Worm (Caenorhabditis elegans): ENCODE measurements around the gene fbxb-64.

fbxb-64 gene

DNA sequence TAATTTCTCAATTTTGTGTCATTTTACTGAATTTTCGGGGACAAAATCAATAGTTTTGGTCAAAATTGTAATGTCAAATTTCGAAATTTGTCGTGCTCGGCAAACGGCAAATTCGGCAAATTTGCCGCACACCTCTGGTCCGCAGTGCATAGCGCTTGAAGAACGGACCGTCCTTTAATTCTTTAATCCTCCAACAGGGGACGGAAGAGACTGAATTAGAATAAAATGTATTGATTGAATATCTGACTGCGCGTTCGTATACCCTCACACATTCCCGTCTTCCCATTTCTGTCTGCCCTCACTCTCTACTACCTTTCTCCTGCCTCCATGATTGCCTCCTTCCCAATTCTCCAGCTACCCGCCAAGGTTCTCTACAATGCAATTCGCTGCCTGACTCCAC, 13.8 kb upstream of the fbxb-64 start, which contains the start of gene F55C9.14:
Gene F55C9.14, plus strand, starts transcription at position 301 of the 400 bp plus-strand sequence.
- TF ChIP-seq saeg-2 (GFP tag; IDR thresholded peaks at IDR 0.05) (no peak), D1046.2 (GFP tag; IDR thresholded peaks at IDR 0.05) (no peak), nhr-77 (tag; optimal IDR thresholded peaks at IDR 0.05) (no peak), ceh-44 (GFP tag; IDR thresholded peaks at IDR 0.05) (no peak), skn-1 (tag; optimal IDR thresholded peaks at IDR 0.05) (no peak), zip-2 (tag; optimal IDR thresholded peaks at IDR 0.05) (no peak), T20F7.1 (GFP tag; optimal IDR thresholded peaks at IDR 0.05) (no peak), vab-7 (GFP tag; IDR thresholded peaks at IDR 0.05) (no peak), zip-11 (GFP tag; IDR thresholded peaks at IDR 0.05) (no peak), duxl-1 (tag; optimal IDR thresholded peaks at IDR 0.05; ENCODE audit: poor library complexity) (no peak), dpl-1 (GFP tag; optimal IDR thresholded peaks at IDR 0.05) (no peak), lin-39 (tag; optimal IDR thresholded peaks at IDR 0.05) (no peak), gei-8 (GFP tag; optimal IDR thresholded peaks at IDR 0.05) (no peak)

DNA sequence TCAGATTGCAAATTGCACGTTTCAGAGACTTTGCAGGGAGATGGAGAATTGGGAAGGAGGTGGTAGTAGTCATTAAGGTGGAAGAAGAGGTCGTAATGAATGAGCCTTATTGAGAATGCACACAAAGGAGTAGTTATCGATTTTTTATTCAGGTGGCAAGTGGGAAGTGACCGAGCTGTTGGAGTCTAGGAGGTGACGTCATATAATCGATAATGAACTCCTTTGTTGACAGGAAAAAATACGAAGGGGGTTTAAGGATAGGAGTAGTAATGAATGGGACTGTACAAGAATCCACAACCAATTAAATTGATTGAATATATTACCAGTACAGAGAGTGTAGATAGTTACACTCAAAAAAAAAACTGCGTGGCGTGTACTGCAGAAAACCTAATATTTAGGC, 11.1 kb upstream of the fbxb-64 start, which contains the start of gene fbxb-62:
Gene fbxb-62, minus strand, starts transcription at position 101 of the 400 bp plus-strand sequence.
- TF ChIP-seq zfp-3 (GFP tag; conservative IDR thresholded peaks at IDR 0.05): no peak
- no peak for TF ChIP-seq T26A8.4 (GFP tag; IDR thresholded peaks at IDR 0.05)
- TF ChIP-seq nhr-48 (tag; optimal IDR thresholded peaks at IDR 0.05): no peak
- TF ChIP-seq ZK546.5 (tag; optimal IDR thresholded peaks at IDR 0.05): no peak
- TF ChIP-seq dpl-1 (GFP tag; optimal IDR thresholded peaks at IDR 0.05): no peak
- TF ChIP-seq nhr-11 (tag; optimal IDR thresholded peaks at IDR 0.05): no peak
- TF ChIP-seq ZK337.2 (GFP tag; IDR thresholded peaks at IDR 0.05): no peak
- TF ChIP-seq lin-13 (GFP tag; optimal IDR thresholded peaks at IDR 0.05): no peak
- TF ChIP-seq tra-1 (GFP tag; IDR thresholded peaks at IDR 0.05): no peak
- no peak for TF ChIP-seq dmd-9 (GFP tag; IDR thresholded peaks at IDR 0.05)
- TF ChIP-seq nhr-6 (tag; optimal IDR thresholded peaks at IDR 0.05): no peak
- TF ChIP-seq spr-3 (GFP tag; optimal IDR thresholded peaks at IDR 0.05): no peak
- TF ChIP-seq Y5F2A.4 (GFP tag; optimal IDR thresholded peaks at IDR 0.05): no peak
- TF ChIP-seq rbr-2 (tag; optimal IDR thresholded peaks at IDR 0.05): no peak
- TF ChIP-seq dmd-6 (GFP tag; IDR thresholded peaks at IDR 0.05): no peak
- TF ChIP-seq jun-1 (tag; optimal IDR thresholded peaks at IDR 0.05): no peak
- TF ChIP-seq daf-19 (GFP tag; conservative IDR thresholded peaks at IDR 0.05): no peak
- TF ChIP-seq ceh-28 (tag; optimal IDR thresholded peaks at IDR 0.05): no peak
- no peak for TF ChIP-seq hif-1 (tag; optimal IDR thresholded peaks at IDR 0.05)

DNA sequence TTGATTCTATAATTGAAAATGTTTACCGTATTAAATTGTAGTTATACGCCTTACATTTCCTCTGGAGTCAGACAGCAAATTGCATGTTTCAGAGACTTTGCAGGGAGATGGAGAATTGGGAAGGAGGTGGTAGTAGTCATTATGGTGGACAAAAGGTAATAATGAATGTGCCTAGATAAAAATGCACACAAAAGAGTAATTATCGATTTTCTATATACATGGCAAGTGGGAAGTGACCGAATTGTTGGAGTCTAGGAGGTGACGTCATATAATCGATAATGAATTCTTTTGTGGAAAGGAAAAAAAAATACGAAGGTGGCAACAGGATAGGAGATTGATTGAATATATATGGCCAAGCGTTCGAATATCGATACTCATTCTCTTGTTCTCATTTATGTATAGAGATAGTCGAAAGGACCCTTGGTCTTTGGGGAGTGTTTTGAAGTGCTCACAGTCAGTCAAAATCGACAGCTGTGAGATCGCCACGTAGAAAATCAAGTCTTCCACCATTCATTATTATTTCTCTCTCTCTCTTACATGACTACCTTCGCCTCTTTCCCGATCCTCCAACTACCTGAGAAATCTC, 9.4 kb upstream of the fbxb-64 start, which contains the start of the genes fbxb-63 and fbxb-61:
Gene fbxb-63, minus strand, starts transcription at position 142 of the 586 bp plus-strand sequence.
Gene fbxb-61, plus strand, starts transcription at position 536 of the 586 bp plus-strand sequence.
- peak; percentile 25 for TF ChIP-seq ceh-28 (tag; optimal IDR thresholded peaks at IDR 0.05)
- TF ChIP-seq unc-62 (GFP tag; optimal IDR thresholded peaks at IDR 0.05 in 1 of 2): no peak
- TF ChIP-seq unc-62 (tag; optimal IDR thresholded peaks at IDR 0.05): no peak
- TF ChIP-seq snpc-4 (tag; optimal IDR thresholded peaks at IDR 0.05): no peak
- no peak for TF ChIP-seq sdz-12 (GFP tag; optimal IDR thresholded peaks at IDR 0.05)
- TF ChIP-seq aha-1 (tag): peak; percentile 58

- TF ChIP-seq F49E8.2 (tag; optimal IDR thresholded peaks at IDR 0.05; ENCODE audit: borderline replicate concordance) (no peak), aha-1 (tag) (no peak), nhr-111 (GFP tag; optimal IDR thresholded peaks at IDR 0.05) (no peak), daf-12 (tag; optimal IDR thresholded peaks at IDR 0.05) (no peak), mdl-1 (tag; optimal IDR thresholded peaks at IDR 0.05) (no peak), ceh-82 (tag; optimal IDR thresholded peaks at IDR 0.05) (no peak), hif-1 (tag; optimal IDR thresholded peaks at IDR 0.05) (no peak), vab-7 (GFP tag; IDR thresholded peaks at IDR 0.05) (no peak), daf-16 (GFP tag; optimal IDR thresholded peaks at IDR 0.05) (no peak), daf-16 (tag; optimal IDR thresholded peaks at IDR 0.05) (no peak), nhr-11 (tag; optimal IDR thresholded peaks at IDR 0.05) (no peak), lin-29 (GFP tag; IDR thresholded peaks at IDR 0.05) (no peak), T20F7.1 (GFP tag; optimal IDR thresholded peaks at IDR 0.05) (no peak), mxl-3 (GFP tag; optimal IDR thresholded peaks at IDR 0.05) (no peak), ceh-44 (GFP tag; IDR thresholded peaks at IDR 0.05) (no peak), unc-39 (tag; optimal IDR thresholded peaks at IDR 0.05) (no peak), Y5F2A.4 (GFP tag; optimal IDR thresholded peaks at IDR 0.05) (no peak), lin-1 (GFP tag; IDR thresholded peaks at IDR 0.05) (no peak)
Observed at ce11 chrV:19306906-19307305, 6.2 kb upstream of the fbxb-64 start, which contains the start of gene F55C9.15. Gene F55C9.15 (minus strand): TSS chrV:19307006.
